Fruit fly (Drosophila melanogaster) whole organism, embryonic: ENCODE measurements around the gene CG11085.

Experiments used
- B-H1 ChIP-seq: fragments of 200-800 bp; sonication (Bioruptor generic); IDR thresholded peaks from 3 replicates; pipeline ENCODE4 v1.3.6; 2022; ENCODE audit warnings: missing biosample characterization, missing genetic modification characterization
- Bdp1 ChIP-seq: fragments of 200-800 bp; sonication (Bioruptor generic); optimal IDR thresholded peaks from 3 replicates; lab custom pipeline; 2016; ENCODE audit warnings: missing biosample characterization, missing genetic modification characterization
- Blimp-1 ChIP-seq: fragments of 200-800 bp; sonication (Bioruptor generic); optimal IDR thresholded peaks from 3 replicates; lab custom pipeline; 2018; ENCODE audit warnings: missing biosample characterization, missing genetic modification characterization, mild to moderate bottlenecking, moderate library complexity, missing genetic modification reagents
- CG12942 ChIP-seq: fragments of 200-800 bp; sonication (Bioruptor generic); optimal IDR thresholded peaks from 3 replicates; lab custom pipeline; 2016; ENCODE audit warnings: missing biosample characterization, missing genetic modification characterization
- CG13894 ChIP-seq: fragments of 200-800 bp; sonication (Bioruptor generic); optimal IDR thresholded peaks from 3 replicates; lab custom pipeline; 2018; ENCODE audit warnings: missing biosample characterization, mild to moderate bottlenecking, missing genetic modification characterization, moderate library complexity
- CG14014 ChIP-seq: fragments of 200-800 bp; sonication (Bioruptor generic); IDR thresholded peaks from 2 replicates; pipeline ENCODE4 v1.3.6; 2022; ENCODE audit warnings: missing biosample characterization, missing genetic modification characterization
- CG15514 ChIP-seq: fragments of 200-800 bp; sonication (Bioruptor generic); optimal IDR thresholded peaks from 3 replicates; lab custom pipeline; 2017; ENCODE audit warnings: missing biosample characterization, missing genetic modification characterization, mild to moderate bottlenecking, moderate library complexity, missing genetic modification reagents
- CG17359 ChIP-seq: fragments of 200-800 bp; sonication (Bioruptor generic); optimal IDR thresholded peaks from 3 replicates; lab custom pipeline; 2018; ENCODE audit warnings: missing biosample characterization, mild to moderate bottlenecking, missing genetic modification characterization, moderate library complexity
- CG18262 ChIP-seq: fragments of 200-800 bp; optimal IDR thresholded peaks from 3 replicates; lab custom pipeline; 2019; ENCODE audit warnings: missing biosample characterization, mild to moderate bottlenecking, missing genetic modification characterization, moderate library complexity
- CG31365 ChIP-seq: fragments of 200-800 bp; sonication (Bioruptor generic); optimal IDR thresholded peaks from 2 replicates; lab custom pipeline; 2018; ENCODE audit warnings: missing biosample characterization, mild to moderate bottlenecking, missing genetic modification characterization
- CG33213 ChIP-seq: fragments of 200-800 bp; sonication (Bioruptor generic); optimal IDR thresholded peaks from 3 replicates; lab custom pipeline; 2016; ENCODE audit warnings: missing biosample characterization, missing genetic modification characterization
- CG3995 ChIP-seq: fragments of 200-800 bp; sonication (Bioruptor generic); optimal IDR thresholded peaks from 3 replicates; lab custom pipeline; 2016; ENCODE audit warnings: missing biosample characterization, missing genetic modification characterization
- CG4360 ChIP-seq: fragments of 200-800 bp; sonication (Bioruptor generic); IDR thresholded peaks from 2 replicates; pipeline ENCODE4 v1.3.6; 2022; ENCODE audit warnings: missing biosample characterization, missing genetic modification characterization
- CG4820 ChIP-seq: fragments of 200-800 bp; sonication (Bioruptor generic); optimal IDR thresholded peaks from 3 replicates; lab custom pipeline; 2016; ENCODE audit warnings: missing biosample characterization, missing genetic modification characterization
- CG8089 ChIP-seq: fragments of 200-800 bp; sonication (Bioruptor generic); optimal IDR thresholded peaks from 3 replicates; lab custom pipeline; 2016; ENCODE audit warnings: missing biosample characterization, missing genetic modification characterization
- CG8478 ChIP-seq: fragments of >200 bp; optimal IDR thresholded peaks from 2 replicates; lab custom pipeline; 2018
- Elba2 ChIP-seq: fragments of 200-800 bp; sonication (Bioruptor generic); optimal IDR thresholded peaks from 3 replicates; lab custom pipeline; 2016; ENCODE audit warnings: missing biosample characterization, missing genetic modification characterization
- Ets97D ChIP-seq: fragments of 200-800 bp; sonication (Bioruptor generic); optimal IDR thresholded peaks from 3 replicates; lab custom pipeline; 2016; ENCODE audit warnings: missing biosample characterization, missing genetic modification characterization
- Fer1 ChIP-seq: fragments of 200-800 bp; sonication (Bioruptor generic); optimal IDR thresholded peaks from 2 replicates; lab custom pipeline; 2017; ENCODE audit warnings: missing biosample characterization, mild to moderate bottlenecking, missing genetic modification characterization
- Myb ChIP-seq: fragments of 200-800 bp; sonication (Bioruptor generic); optimal IDR thresholded peaks from 2 replicates; lab custom pipeline; 2016; ENCODE audit warnings: missing biosample characterization, missing genetic modification characterization
- NC2β ChIP-seq: fragments of 200-800 bp; sonication (Bioruptor generic); optimal IDR thresholded peaks from 2 replicates; lab custom pipeline; 2016; ENCODE audit warnings: missing biosample characterization, missing genetic modification characterization
- Oaz ChIP-seq: fragments of 200-800 bp; sonication (Bioruptor generic); IDR thresholded peaks from 2 replicates; pipeline ENCODE4 v1.3.6; 2022; ENCODE audit warnings: missing biosample characterization, missing genetic modification characterization
- Spps ChIP-seq: fragments of 200-800 bp; sonication (Bioruptor generic); optimal IDR thresholded peaks from 2 replicates; lab custom pipeline; 2018; ENCODE audit warnings: missing biosample characterization, mild to moderate bottlenecking, missing genetic modification characterization
- Xbp1 ChIP-seq: fragments of 200-800 bp; sonication (Bioruptor generic); optimal IDR thresholded peaks from 3 replicates; lab custom pipeline; 2016; ENCODE audit warnings: missing biosample characterization, mild to moderate bottlenecking, missing genetic modification characterization
- bcd ChIP-seq: fragments of 200-800 bp; sonication (Bioruptor generic); optimal IDR thresholded peaks from 2 replicates; lab custom pipeline; 2017; ENCODE audit warnings: missing biosample characterization, mild to moderate bottlenecking, missing genetic modification characterization
- chn ChIP-seq: fragments of 200-800 bp; sonication (Bioruptor generic); optimal IDR thresholded peaks from 2 replicates; lab custom pipeline; 2016; ENCODE audit warnings: missing biosample characterization, missing genetic modification characterization
- ci ChIP-seq: fragments of 200-800 bp; sonication (Bioruptor generic); IDR thresholded peaks from 3 replicates; pipeline ENCODE4 v1.3.6; 2022; ENCODE audit warnings: missing biosample characterization, missing genetic modification characterization
- crol ChIP-seq: fragments of 200-800 bp; sonication (Bioruptor generic); IDR thresholded peaks from 2 replicates; pipeline ENCODE4 v1.3.6; 2022; ENCODE audit warnings: missing biosample characterization, missing genetic modification characterization
- esg ChIP-seq: fragments of 200-800 bp; sonication (Bioruptor generic); conservative IDR thresholded peaks from 2 replicates; pipeline ENCODE4 v1.3.6; 2022; ENCODE audit warnings: missing biosample characterization, missing genetic modification characterization
- fd64A ChIP-seq: fragments of 200-800 bp; sonication (Bioruptor generic); optimal IDR thresholded peaks from 3 replicates; lab custom pipeline; 2018; ENCODE audit warnings: missing biosample characterization, mild to moderate bottlenecking, missing genetic modification characterization
- fru ChIP-seq: fragments of >200 bp; optimal IDR thresholded peaks from 2 replicates; lab custom pipeline; 2017
- lbe ChIP-seq: fragments of 200-800 bp; sonication (Bioruptor generic); optimal IDR thresholded peaks from 2 replicates; lab custom pipeline; 2016; ENCODE audit warnings: missing biosample characterization, mild to moderate bottlenecking, missing genetic modification characterization
- lilli ChIP-seq: fragments of 200-800 bp; sonication (Bioruptor generic); optimal IDR thresholded peaks from 3 replicates; lab custom pipeline; 2016; ENCODE audit warnings: missing biosample characterization, missing genetic modification characterization
- nau ChIP-seq: fragments of 200-800 bp; sonication (Bioruptor generic); optimal IDR thresholded peaks from 3 replicates; lab custom pipeline; 2017; ENCODE audit warnings: missing biosample characterization, mild to moderate bottlenecking, missing genetic modification characterization, missing genetic modification reagents
- nmo ChIP-seq: fragments of 200-800 bp; sonication (Bioruptor generic); optimal IDR thresholded peaks from 2 replicates; lab custom pipeline; 2018; ENCODE audit warnings: missing biosample characterization, mild to moderate bottlenecking, missing genetic modification characterization, moderate library complexity
- nom ChIP-seq: fragments of 200-800 bp; sonication (Bioruptor generic); optimal IDR thresholded peaks from 2 replicates; lab custom pipeline; 2017; ENCODE audit warnings: missing biosample characterization, missing genetic modification characterization, mild to moderate bottlenecking, moderate library complexity, missing genetic modification reagents
- onecut ChIP-seq: fragments of 200-800 bp; sonication (Bioruptor generic); IDR thresholded peaks from 2 replicates; pipeline ENCODE4 v1.3.6; 2022; ENCODE audit warnings: missing biosample characterization, missing genetic modification characterization
- pan ChIP-seq, 4 experiments: fragments of >200 bp in 3 of 4; fragments of 200-800 bp in 1 of 4; sonication (Bioruptor generic) in 1 of 4; optimal IDR thresholded peaks in 3 of 4; IDR thresholded peaks in 1 of 4; 2 replicates each; pipeline versions ENCODE4 v1.3.6 to Lab custom; 2017 to 2022; ENCODE audit warnings: missing biosample characterization in 2 of 4, missing genetic modification characterization in 2 of 4, mixed read lengths in 1 of 4
- rib ChIP-seq: fragments of 200-800 bp; sonication (Bioruptor generic); IDR thresholded peaks from 2 replicates; pipeline ENCODE4 v1.3.6; 2022; ENCODE audit warnings: missing biosample characterization, missing genetic modification characterization
- run ChIP-seq: fragments of 200-800 bp; sonication (Bioruptor generic); optimal IDR thresholded peaks from 3 replicates; lab custom pipeline; 2018; ENCODE audit warnings: missing biosample characterization, mild to moderate bottlenecking, missing genetic modification characterization
- sc ChIP-seq, 3 experiments: fragments of >200 bp in 2 of 3; fragments of 200-800 bp in 1 of 3; sonication (Bioruptor generic) in 1 of 3; optimal IDR thresholded peaks; 2 replicates in 2 of 3; 3 replicates in 1 of 3; lab custom pipeline; 2017; ENCODE audit warnings: mild to moderate bottlenecking in 1 of 3, missing biosample characterization in 1 of 3, missing genetic modification characterization in 1 of 3, missing genetic modification reagents in 1 of 3
- trh ChIP-seq: fragments of 200-800 bp; sonication (Bioruptor generic); optimal IDR thresholded peaks from 2 replicates; lab custom pipeline; 2016; ENCODE audit warnings: missing biosample characterization, missing genetic modification characterization
- tup ChIP-seq: fragments of 200-800 bp; sonication (Bioruptor generic); optimal IDR thresholded peaks from 2 replicates; lab custom pipeline; 2016; ENCODE audit warnings: missing biosample characterization, mild to moderate bottlenecking, missing genetic modification characterization, moderate library complexity
- vfl ChIP-seq: fragments of 200-800 bp; sonication (Bioruptor generic); optimal IDR thresholded peaks from 2 replicates; lab custom pipeline; 2016; ENCODE audit warnings: missing biosample characterization, missing genetic modification characterization
- wdn ChIP-seq: fragments of 200-800 bp; sonication (Bioruptor generic); IDR thresholded peaks from 2 replicates; pipeline ENCODE4 v1.3.6; 2022; ENCODE audit warnings: missing biosample characterization, missing genetic modification characterization
- zf30C ChIP-seq: fragments of 200-800 bp; sonication (Bioruptor generic); optimal IDR thresholded peaks from 3 replicates; lab custom pipeline; 2018; ENCODE audit warnings: missing biosample characterization, mild to moderate bottlenecking, missing genetic modification characterization

CG11085 gene

DNA sequence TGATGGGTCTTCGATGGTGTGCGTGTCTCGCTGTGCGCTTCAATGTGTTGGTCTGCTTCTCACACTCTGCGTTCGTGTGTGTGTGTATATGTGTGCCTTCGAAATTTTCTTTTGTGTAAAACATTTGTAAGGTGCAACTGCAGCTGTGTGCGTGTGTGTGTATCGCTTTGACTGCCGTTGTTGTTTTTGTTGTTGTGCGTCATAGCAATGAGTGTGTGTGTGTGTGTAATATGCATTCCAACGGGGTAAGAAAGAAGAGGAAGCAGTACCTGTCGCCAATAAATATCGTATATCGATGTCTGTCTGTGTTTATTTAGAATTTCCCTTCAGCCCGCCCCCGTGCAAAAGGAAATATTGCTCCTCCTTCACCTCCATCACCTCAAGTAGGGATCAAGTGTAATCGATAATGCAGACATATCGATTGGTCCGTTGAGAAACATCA, 38.2 kb downstream of the CG11085 start (continued):
- TF ChIP-seq Myb (GFP tag; lab: Kevin White, UChicago) (no peak), ci (GFP tag; lab: Robert Waterston, UW) (peak; percentile 63; the same call in 2 of the 3 replicates), run (no peak), CG4360 (GFP tag; lab: Robert Waterston, UW) (peak; percentile 92), trh (GFP tag; lab: Kevin White, UChicago) (no peak), chn (no peak), B-H1 (GFP tag; lab: Robert Waterston, UW) (no peak), CG3995 (GFP tag; lab: Kevin White, UChicago) (peak; percentile 75), Elba2 (GFP tag; lab: Kevin White, UChicago) (peak; percentile 34), CG31365 (tag; lab: Kevin White, UChicago) (no peak), CG12942 (no peak), CG4820 (GFP tag; lab: Kevin White, UChicago) (no peak), zf30C (GFP tag; lab: Kevin White, UChicago) (no peak), lbe (peak; percentile 17), NC2β (no peak), CG8089 (GFP tag; lab: Kevin White, UChicago) (no peak), onecut (GFP tag; lab: Robert Waterston, UW) (peak; percentile 64), Oaz (GFP tag; lab: Robert Waterston, UW) (no peak), fd64A (GFP tag; lab: Kevin White, UChicago) (no peak), sc (optimal IDR thresholded peaks at IDR 0.05; lab: Kevin White, UChicago) (no peak), sc (GFP tag; optimal IDR thresholded peaks at IDR 0.05; lab: Kevin White, UChicago) (no peak), Spps (tag; lab: Kevin White, UChicago) (no peak), CG18262 (tag; lab: Kevin White, UChicago) (no peak), CG33213 (GFP tag; lab: Kevin White, UChicago) (no peak), Bdp1 (GFP tag; lab: Kevin White, UChicago) (no peak), CG8478 (peak; percentile 98), pan (optimal IDR thresholded peaks at IDR 0.05; lab: Kevin White, UChicago) (no peak), pan (GFP tag; optimal IDR thresholded peaks at IDR 0.05 in 1 of 2, IDR thresholded peaks at IDR 0.05 in 1 of 2) (no peak), wdn (GFP tag; lab: Robert Waterston, UW) (no peak), tup (GFP tag; lab: Kevin White, UChicago) (no peak), nau (GFP tag; lab: Kevin White, UChicago) (no peak), rib (GFP tag; lab: Robert Waterston, UW) (peak; percentile 43; the same call in 1 of the 2 replicates), crol (GFP tag; lab: Robert Waterston, UW) (peak; percentile 90), nmo (GFP tag; lab: Kevin White, UChicago) (peak; percentile 26), CG13894 (no peak), CG14014 (no peak), CG15514 (GFP tag; lab: Kevin White, UChicago) (no peak), vfl (GFP tag; lab: Kevin White, UChicago) (no peak), CG17359 (tag; lab: Kevin White, UChicago) (no peak), Xbp1 (GFP tag; lab: Kevin White, UChicago) (no peak), bcd (GFP tag; lab: Kevin White, UChicago) (no peak), Blimp-1 (peak; percentile 4), lilli (GFP tag; lab: Kevin White, UChicago) (no peak), esg (no peak), nom (GFP tag; lab: Kevin White, UChicago) (peak; percentile 25), Fer1 (GFP tag; lab: Kevin White, UChicago) (peak; percentile 11), fru (lab: Kevin White, UChicago) (no peak), Ets97D (GFP tag; lab: Kevin White, UChicago) (no peak)
